Fruit fly (Drosophila melanogaster): ENCODE results near the gene jvl.
A peak's percentile ranks its signal among the peaks of the same experiment; 100 is the strongest.

The jvl gene

DNA sequence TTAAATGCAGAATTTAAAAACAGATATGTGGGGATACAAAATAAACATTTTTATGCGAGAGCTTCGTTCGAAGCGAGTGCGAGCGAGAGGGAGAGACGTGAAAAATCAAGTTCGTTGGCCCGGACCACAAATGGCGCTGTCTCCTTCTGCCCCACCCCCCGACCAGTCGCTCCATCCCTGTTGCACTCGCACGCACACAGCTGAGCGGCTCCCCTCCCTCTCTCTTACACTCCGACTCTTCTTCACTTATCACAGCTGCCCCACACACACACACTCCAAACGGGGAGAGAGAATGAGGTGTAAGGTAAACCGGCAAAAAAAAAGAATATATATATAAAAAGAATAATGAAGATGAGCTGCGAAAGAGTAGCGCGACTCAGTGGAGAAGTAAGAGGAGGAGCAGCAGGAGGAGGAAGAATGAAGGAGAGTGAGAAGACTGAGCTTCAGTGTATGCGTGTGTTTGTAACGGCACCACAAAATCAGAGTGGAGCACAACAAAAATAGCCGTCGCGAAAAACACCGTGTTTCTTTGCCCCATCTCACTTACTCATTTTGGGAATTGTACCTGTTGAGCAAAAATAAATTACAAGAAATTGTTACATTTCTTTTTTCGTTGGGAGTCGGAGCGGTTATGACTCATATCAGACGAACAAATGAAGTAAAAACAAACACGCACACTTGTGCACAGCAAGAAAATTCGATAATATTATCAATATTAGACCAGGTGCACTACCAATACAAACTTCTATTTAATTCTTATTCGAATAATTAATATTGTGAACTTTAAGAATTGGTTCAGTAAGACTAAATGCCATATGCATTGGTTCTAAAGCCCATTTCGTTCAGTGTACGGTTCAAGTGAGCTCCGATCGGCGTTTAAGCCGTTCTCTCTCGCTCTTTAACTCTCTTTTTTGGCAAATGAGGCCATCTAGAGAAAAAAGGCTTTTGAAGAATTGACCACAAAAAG is 3.2 kb upstream of the jvl start (continued):
- peak; percentile 91 for TF ChIP-seq Bteb2 (GFP tag; optimal IDR thresholded peaks at IDR 0.05)
- TF ChIP-seq CG12769 (tag; optimal IDR thresholded peaks at IDR 0.05), result peak; percentile 94
- peak; percentile 92 for TF ChIP-seq CG16863 (GFP tag; optimal IDR thresholded peaks at IDR 0.05)
- peak; percentile 88 for TF ChIP-seq CG9609 (GFP tag; optimal IDR thresholded peaks at IDR 0.05)
- peak; percentile 98 for TF ChIP-seq chinmo (GFP tag; IDR thresholded peaks at IDR 0.05; ENCODE audit: partially characterized antibody)
- TF ChIP-seq disco-r (GFP tag; optimal IDR thresholded peaks at IDR 0.05), result peak; percentile 92
- TF ChIP-seq crol (GFP tag; IDR thresholded peaks at IDR 0.05), result peak; percentile 98
- TF ChIP-seq CG10431 (GFP tag; optimal IDR thresholded peaks at IDR 0.05), result peak; percentile 71
- TF ChIP-seq Xrp1 (GFP tag; IDR thresholded peaks at IDR 0.05), result peak; percentile 97
- peak; percentile 60; the same call in 2 of the 3 replicates for TF ChIP-seq z (GFP tag; IDR thresholded peaks at IDR 0.05)
- peak; percentile 93 for TF ChIP-seq Atf6 (GFP tag; IDR thresholded peaks at IDR 0.05)
- no peak for TF ChIP-seq hth (optimal IDR thresholded peaks at IDR 0.05)
- peak; percentile 75 for TF ChIP-seq emc (GFP tag; optimal IDR thresholded peaks at IDR 0.05)
- TF ChIP-seq CG11695 (GFP tag; IDR thresholded peaks at IDR 0.05), result peak; percentile 96
- TF ChIP-seq Xbp1 (GFP tag; optimal IDR thresholded peaks at IDR 0.05), result peak; percentile 95
- TF ChIP-seq vvl (GFP tag; IDR thresholded peaks at IDR 0.05), result peak; percentile 97
- peak; percentile 94 for TF ChIP-seq CG4730 (GFP tag; IDR thresholded peaks at IDR 0.05)
- peak; percentile 86; the same call in 1 of the 2 replicates for TF ChIP-seq sim (GFP tag; IDR thresholded peaks at IDR 0.05)
- TF ChIP-seq CkIIα-i1 (GFP tag; IDR thresholded peaks at IDR 0.05), result peak; percentile 73; the same call in 1 of the 2 replicates
- TF ChIP-seq CG2712 (tag; optimal IDR thresholded peaks at IDR 0.05), result peak; percentile 95
- peak; percentile 94 for TF ChIP-seq Dbx (GFP tag; IDR thresholded peaks at IDR 0.05)
- peak; percentile 92 for TF ChIP-seq org-1 (GFP tag; optimal IDR thresholded peaks at IDR 0.05)
- peak; percentile 93 to 94 for TF ChIP-seq Pdp1 (GFP tag; optimal IDR thresholded peaks at IDR 0.05)
- TF ChIP-seq cg (GFP tag; optimal IDR thresholded peaks at IDR 0.05), result peak; percentile 86
- peak; percentile 96 for TF ChIP-seq dysf (GFP tag; IDR thresholded peaks at IDR 0.05)
- TF ChIP-seq CG34376 (GFP tag; optimal IDR thresholded peaks at IDR 0.05), result peak; percentile 32
- peak in 1 of 2 experiments; percentile 67 for TF ChIP-seq crp (GFP tag; optimal IDR thresholded peaks at IDR 0.05)
- TF ChIP-seq CG14014 (GFP tag; IDR thresholded peaks at IDR 0.05), result peak; percentile 95
- peak; percentile 88 for TF ChIP-seq CG15601 (tag; optimal IDR thresholded peaks at IDR 0.05)
- TF ChIP-seq CG8924 (tag; optimal IDR thresholded peaks at IDR 0.05), result peak; percentile 94
- peak; percentile 90 for TF ChIP-seq NC2β (GFP tag; optimal IDR thresholded peaks at IDR 0.05)
- TF ChIP-seq CG7271 (tag; optimal IDR thresholded peaks at IDR 0.05), result peak; percentile 75
- TF ChIP-seq cwo (GFP tag; optimal IDR thresholded peaks at IDR 0.05), result peak; percentile 85
- TF ChIP-seq CG1792 (GFP tag; optimal IDR thresholded peaks at IDR 0.05), result peak; percentile 88
- peak; percentile 83 for TF ChIP-seq CG10267 (tag; optimal IDR thresholded peaks at IDR 0.05)
- TF ChIP-seq B-H1 (GFP tag; IDR thresholded peaks at IDR 0.05), result peak; percentile 93
- TF ChIP-seq ATbp (GFP tag; optimal IDR thresholded peaks at IDR 0.05), result peak; percentile 95
- peak; percentile 91 for TF ChIP-seq CG2199 (GFP tag; IDR thresholded peaks at IDR 0.05)
- peak; percentile 95 for TF ChIP-seq E2f1 (GFP tag; IDR thresholded peaks at IDR 0.05)
- peak; percentile 76 for TF ChIP-seq Jarid2 (GFP tag; optimal IDR thresholded peaks at IDR 0.05)
- TF ChIP-seq CG15479 (GFP tag; optimal IDR thresholded peaks at IDR 0.05), result no peak
- peak; percentile 79 for TF ChIP-seq CG3163 (GFP tag; optimal IDR thresholded peaks at IDR 0.05)
- peak; percentile 90 for TF ChIP-seq CG3407 (GFP tag; optimal IDR thresholded peaks at IDR 0.05)
- peak; percentile 81 for TF ChIP-seq CG4360 (GFP tag; IDR thresholded peaks at IDR 0.05)
- TF ChIP-seq Fer1 (GFP tag; optimal IDR thresholded peaks at IDR 0.05), result peak; percentile 91
- peak; percentile 94 for TF ChIP-seq oc (tag; optimal IDR thresholded peaks at IDR 0.05)
- TF ChIP-seq C15 (GFP tag; IDR thresholded peaks at IDR 0.05), result peak; percentile 83
- TF ChIP-seq Six4 (GFP tag; optimal IDR thresholded peaks at IDR 0.05), result peak; percentile 94

Measured in whole organism, embryonic.